Fruit fly (Drosophila melanogaster) whole organism, prepupa: ENCODE measurements around the gene Ets97D.

Experiments
- CG10631 ChIP-seq: fragments of 200-800 bp; sonication (Bioruptor generic); optimal IDR thresholded peaks from 2 replicates; lab custom pipeline; 2016; ENCODE audit warnings: missing biosample characterization, missing genetic modification characterization
- CG10669 ChIP-seq: fragments of 200-800 bp; sonication (Bioruptor generic); optimal IDR thresholded peaks from 3 replicates; lab custom pipeline; 2018; ENCODE audit warnings: missing biosample characterization, mild to moderate bottlenecking, missing genetic modification characterization, moderate library complexity
- CG11294 ChIP-seq: fragments of 200-800 bp; sonication (Bioruptor generic); IDR thresholded peaks from 2 replicates; pipeline ENCODE4 v1.3.6; 2022; ENCODE audit warnings: missing biosample characterization, missing genetic modification characterization
- CG11902 ChIP-seq: fragments of 200-800 bp; sonication (Bioruptor generic); optimal IDR thresholded peaks from 3 replicates; lab custom pipeline; 2016; ENCODE audit warnings: missing biosample characterization, missing genetic modification characterization
- CG15336 ChIP-seq: fragments of 200-800 bp; sonication (Bioruptor generic); IDR thresholded peaks from 2 replicates; pipeline ENCODE4 v1.3.6; 2022; ENCODE audit warnings: missing biosample characterization, missing genetic modification characterization
- CG1621 ChIP-seq: fragments of 200-800 bp; sonication (Bioruptor generic); optimal IDR thresholded peaks from 3 replicates; lab custom pipeline; 2018; ENCODE audit warnings: missing biosample characterization, mild to moderate bottlenecking, missing genetic modification characterization
- CG16779 ChIP-seq: fragments of 200-800 bp; sonication (Bioruptor generic); optimal IDR thresholded peaks from 3 replicates; lab custom pipeline; 2017; ENCODE audit warnings: missing biosample characterization, mild to moderate bottlenecking, missing genetic modification characterization
- CG3032 ChIP-seq: fragments of 200-800 bp; optimal IDR thresholded peaks from 2 replicates; lab custom pipeline; 2019; ENCODE audit warnings: missing biosample characterization, mild to moderate bottlenecking, missing genetic modification characterization, moderate library complexity
- CG34406 ChIP-seq: fragments of 200-800 bp; sonication (Bioruptor generic); optimal IDR thresholded peaks from 3 replicates; lab custom pipeline; 2016; ENCODE audit warnings: missing biosample characterization, missing genetic modification characterization
- CG3919 ChIP-seq: fragments of 200-800 bp; sonication (Bioruptor generic); optimal IDR thresholded peaks from 3 replicates; lab custom pipeline; 2016; ENCODE audit warnings: missing biosample characterization, missing genetic modification characterization
- CG4318 ChIP-seq: fragments of 200-800 bp; sonication (Bioruptor generic); optimal IDR thresholded peaks from 3 replicates; lab custom pipeline; 2017; ENCODE audit warnings: missing biosample characterization, mild to moderate bottlenecking, missing genetic modification characterization
- CG6276 ChIP-seq: fragments of 200-800 bp; sonication (Bioruptor generic); optimal IDR thresholded peaks from 2 replicates; lab custom pipeline; 2017; ENCODE audit warnings: missing biosample characterization, mild to moderate bottlenecking, missing genetic modification characterization
- CG8119 ChIP-seq: fragments of 200-800 bp; sonication (Bioruptor generic); IDR thresholded peaks from 3 replicates; pipeline ENCODE4 v1.3.6; 2022; ENCODE audit warnings: missing biosample characterization, missing genetic modification characterization
- CG8319 ChIP-seq: fragments of 200-800 bp; sonication (Bioruptor generic); optimal IDR thresholded peaks from 3 replicates; lab custom pipeline; 2016; ENCODE audit warnings: missing biosample characterization, missing genetic modification characterization
- CG8632 ChIP-seq: fragments of 200-800 bp; sonication (Bioruptor generic); optimal IDR thresholded peaks from 3 replicates; lab custom pipeline; 2016; ENCODE audit warnings: missing biosample characterization, missing genetic modification characterization
- CG9139 ChIP-seq: fragments of 200-800 bp; sonication (Bioruptor generic); optimal IDR thresholded peaks from 3 replicates; lab custom pipeline; 2017; ENCODE audit warnings: missing biosample characterization, mild to moderate bottlenecking, missing genetic modification characterization
- Eip75B ChIP-seq: fragments of 200-800 bp; sonication (Bioruptor generic); optimal IDR thresholded peaks from 3 replicates; lab custom pipeline; 2016; ENCODE audit warnings: missing biosample characterization, missing genetic modification characterization
- Eip93F ChIP-seq: fragments of 200-800 bp; sonication (Bioruptor generic); optimal IDR thresholded peaks from 2 replicates; lab custom pipeline; 2016; ENCODE audit warnings: missing biosample characterization, mild to moderate bottlenecking, missing genetic modification characterization
- Ets21C ChIP-seq: fragments of 200-800 bp; sonication (Bioruptor generic); optimal IDR thresholded peaks from 3 replicates; lab custom pipeline; 2016; ENCODE audit warnings: missing biosample characterization, missing genetic modification characterization
- Ets96B ChIP-seq: fragments of 200-800 bp; optimal IDR thresholded peaks from 2 replicates; lab custom pipeline; 2019; ENCODE audit warnings: missing biosample characterization, mild to moderate bottlenecking, missing genetic modification characterization, moderate library complexity
- Gug ChIP-seq: fragments of 200-800 bp; sonication (Bioruptor generic); IDR thresholded peaks from 2 replicates; pipeline ENCODE4 v1.3.6; 2022; ENCODE audit warnings: missing biosample characterization, missing genetic modification characterization
- Hr38 ChIP-seq: sonication (Bioruptor generic); optimal IDR thresholded peaks from 2 replicates; lab custom pipeline; 2016; ENCODE audit warnings: missing biosample characterization, missing genetic modification characterization
- Hr4 ChIP-seq: fragments of 200-800 bp; sonication (Bioruptor generic); optimal IDR thresholded peaks from 3 replicates; lab custom pipeline; 2016; ENCODE audit warnings: missing biosample characterization, missing genetic modification characterization
- Lpt ChIP-seq: fragments of 200-800 bp; sonication (Bioruptor generic); optimal IDR thresholded peaks from 3 replicates; lab custom pipeline; 2016; ENCODE audit warnings: missing biosample characterization, missing genetic modification characterization
- OdsH ChIP-seq: fragments of 200-800 bp; sonication (Bioruptor generic); optimal IDR thresholded peaks from 3 replicates; lab custom pipeline; 2016; ENCODE audit warnings: missing biosample characterization, missing genetic modification characterization
- Smox ChIP-seq: fragments of 200-800 bp; sonication (Bioruptor generic); optimal IDR thresholded peaks from 3 replicates; lab custom pipeline; 2016; ENCODE audit warnings: missing biosample characterization, missing genetic modification characterization
- Sox102F ChIP-seq: fragments of 200-800 bp; sonication (Bioruptor generic); optimal IDR thresholded peaks from 2 replicates; lab custom pipeline; 2016; ENCODE audit warnings: missing biosample characterization, mild to moderate bottlenecking, missing genetic modification characterization
- Sox14 ChIP-seq: fragments of 200-800 bp; sonication (Bioruptor generic); optimal IDR thresholded peaks from 3 replicates; lab custom pipeline; 2016; ENCODE audit warnings: missing biosample characterization, missing genetic modification characterization
- Sox15 ChIP-seq: fragments of 200-800 bp; sonication (Bioruptor generic); optimal IDR thresholded peaks from 3 replicates; lab custom pipeline; 2016; ENCODE audit warnings: missing biosample characterization, missing genetic modification characterization
- achi ChIP-seq: fragments of 200-800 bp; sonication (Bioruptor generic); optimal IDR thresholded peaks from 3 replicates; lab custom pipeline; 2016; ENCODE audit warnings: missing biosample characterization, missing genetic modification characterization
- acj6 ChIP-seq: fragments of 200-800 bp; sonication (Bioruptor generic); optimal IDR thresholded peaks from 3 replicates; lab custom pipeline; 2016; ENCODE audit warnings: missing biosample characterization, missing genetic modification characterization
- dac ChIP-seq: fragments of 200-800 bp; sonication (Bioruptor generic); optimal IDR thresholded peaks from 2 replicates; lab custom pipeline; 2017; ENCODE audit warnings: missing biosample characterization, mild to moderate bottlenecking, missing genetic modification characterization
- fd59A ChIP-seq: fragments of 200-800 bp; sonication (Bioruptor generic); optimal IDR thresholded peaks from 2 replicates; lab custom pipeline; 2017; ENCODE audit warnings: missing biosample characterization, mild to moderate bottlenecking, missing genetic modification characterization, missing genetic modification reagents
- fd85E ChIP-seq: fragments of 200-800 bp; sonication (Bioruptor generic); optimal IDR thresholded peaks from 3 replicates; lab custom pipeline; 2016; ENCODE audit warnings: missing biosample characterization, missing genetic modification characterization
- lz ChIP-seq: fragments of 200-800 bp; sonication (Bioruptor generic); optimal IDR thresholded peaks from 3 replicates; lab custom pipeline; 2016; ENCODE audit warnings: missing biosample characterization, missing genetic modification characterization
- net ChIP-seq: fragments of 200-800 bp; sonication (Bioruptor generic); optimal IDR thresholded peaks from 3 replicates; lab custom pipeline; 2016; ENCODE audit warnings: missing biosample characterization, missing genetic modification characterization
- pdm3 ChIP-seq: fragments of 200-800 bp; sonication (Bioruptor generic); optimal IDR thresholded peaks from 3 replicates; lab custom pipeline; 2016; ENCODE audit warnings: missing biosample characterization, missing genetic modification characterization
- salr ChIP-seq, 2 experiments: fragments of 200-800 bp; sonication (Bioruptor generic); optimal IDR thresholded peaks; 3 replicates each; lab custom pipeline; 2016 to 2018; ENCODE audit warnings: missing biosample characterization in 2 of 2, missing genetic modification characterization in 2 of 2, mild to moderate bottlenecking in 1 of 2
- ss ChIP-seq, 2 experiments: fragments of 200-800 bp; sonication (Bioruptor generic); optimal IDR thresholded peaks; 2 replicates in 1 of 2; 3 replicates in 1 of 2; lab custom pipeline; 2017 to 2018; ENCODE audit warnings: mild to moderate bottlenecking in 2 of 2, missing biosample characterization in 2 of 2, missing genetic modification characterization in 2 of 2, moderate library complexity in 1 of 2
- svp ChIP-seq: fragments of 200-800 bp; sonication (Bioruptor generic); peaks from one replicate; lab custom pipeline; 2016; ENCODE audit warnings: missing biosample characterization, missing genetic modification characterization
- topi ChIP-seq: fragments of 200-800 bp; sonication (Bioruptor generic); optimal IDR thresholded peaks from 3 replicates; lab custom pipeline; 2016; ENCODE audit warnings: missing biosample characterization, missing genetic modification characterization
- vri ChIP-seq: fragments of 200-800 bp; sonication (Bioruptor generic); optimal IDR thresholded peaks from 3 replicates; lab custom pipeline; 2016; ENCODE audit warnings: missing biosample characterization, mild to moderate bottlenecking, missing genetic modification characterization

Gene Ets97D

DNA sequence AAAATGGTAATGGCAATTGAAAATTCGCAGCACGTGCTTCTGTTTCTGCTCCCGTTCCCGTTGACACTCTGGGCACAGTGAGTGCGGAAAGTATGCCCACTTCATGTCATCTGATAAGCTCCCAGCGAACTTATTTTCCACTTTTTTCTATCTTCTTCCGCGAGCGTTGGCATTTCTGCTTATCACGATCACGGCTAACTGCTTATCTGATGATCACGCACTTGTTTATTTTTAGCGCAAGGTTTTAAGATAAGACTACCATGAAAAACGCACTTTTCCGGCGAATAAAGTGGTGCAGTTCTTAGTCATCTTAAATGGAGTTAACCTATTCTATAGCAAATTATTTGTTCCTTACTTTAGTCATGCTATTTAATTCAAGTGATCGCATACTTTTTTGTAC is 24.7 kb upstream of the Ets97D start (continued):
- TF ChIP-seq CG11294 (no peak), Hr38 (GFP tag; lab: Kevin White, UChicago) (no peak), Hr4 (GFP tag; lab: Kevin White, UChicago) (peak; percentile 63), CG1621 (tag; lab: Kevin White, UChicago) (no peak), fd59A (GFP tag; lab: Kevin White, UChicago) (no peak), CG3032 (tag; lab: Kevin White, UChicago) (peak; percentile 20), achi (GFP tag; lab: Kevin White, UChicago) (peak; percentile 46), CG9139 (no peak), acj6 (GFP tag; lab: Kevin White, UChicago) (peak; percentile 45), Ets21C (GFP tag; lab: Kevin White, UChicago) (peak; percentile 25), Eip75B (GFP tag; lab: Kevin White, UChicago) (peak; percentile 24), CG8319 (peak; percentile 17), vri (GFP tag; lab: Kevin White, UChicago) (no peak), CG4318 (GFP tag; lab: Kevin White, UChicago) (peak; percentile 31), dac (peak; percentile 5), CG6276 (GFP tag; lab: Kevin White, UChicago) (peak; percentile 50), salr (GFP tag; optimal IDR thresholded peaks at IDR 0.05; lab: Kevin White, UChicago) (peak in 1 of 2 experiments; percentile 51), fd85E (GFP tag; lab: Kevin White, UChicago) (no peak), pdm3 (GFP tag; lab: Kevin White, UChicago) (peak; percentile 51), svp (GFP tag; lab: Kevin White, UChicago) (no peak), CG10631 (GFP tag; lab: Kevin White, UChicago) (peak; percentile 11), OdsH (no peak), CG11902 (GFP tag; lab: Kevin White, UChicago) (peak; percentile 28), Sox14 (GFP tag; lab: Kevin White, UChicago) (peak; percentile 55), CG8119 (GFP tag; lab: Robert Waterston, UW) (peak; percentile 51; the same call in 1 of the 3 replicates), lz (GFP tag; lab: Kevin White, UChicago) (peak; percentile 26), Sox15 (GFP tag; lab: Kevin White, UChicago) (peak; percentile 24), Smox (GFP tag; lab: Kevin White, UChicago) (no peak), Eip93F (no peak), CG16779 (no peak), topi (GFP tag; lab: Kevin White, UChicago) (no peak), CG8632 (GFP tag; lab: Kevin White, UChicago) (no peak), CG3919 (peak; percentile 56), ss (GFP tag; optimal IDR thresholded peaks at IDR 0.05; lab: Kevin White, UChicago) (no peak), CG34406 (GFP tag; lab: Kevin White, UChicago) (no peak), Ets96B (tag; lab: Kevin White, UChicago) (peak; percentile 11), Sox102F (no peak), CG10669 (GFP tag; lab: Kevin White, UChicago) (peak; percentile 41)

DNA sequence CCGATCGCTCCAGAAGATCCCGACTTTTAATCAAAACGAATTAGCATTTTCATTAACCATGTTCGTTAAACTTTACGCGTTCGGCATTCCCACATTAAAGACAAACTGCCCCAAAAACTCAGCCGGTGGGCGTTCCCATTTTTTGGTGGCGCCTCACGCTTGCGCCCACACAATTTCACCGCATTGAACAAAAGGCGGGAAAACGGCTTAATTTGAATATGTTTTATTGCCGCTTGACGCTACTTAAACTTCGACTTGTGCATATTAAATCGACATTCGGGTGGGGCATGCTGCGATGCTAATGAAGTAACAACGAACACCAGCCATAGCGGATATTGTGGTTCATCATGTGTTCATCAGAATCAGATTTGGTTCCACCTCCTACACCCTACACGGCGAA is 23.8 kb upstream of the Ets97D start:
- TF ChIP-seq vri (GFP tag; lab: Kevin White, UChicago) (no peak), CG4318 (GFP tag; lab: Kevin White, UChicago) (no peak), Gug (GFP tag; lab: Robert Waterston, UW) (no peak)

DNA sequence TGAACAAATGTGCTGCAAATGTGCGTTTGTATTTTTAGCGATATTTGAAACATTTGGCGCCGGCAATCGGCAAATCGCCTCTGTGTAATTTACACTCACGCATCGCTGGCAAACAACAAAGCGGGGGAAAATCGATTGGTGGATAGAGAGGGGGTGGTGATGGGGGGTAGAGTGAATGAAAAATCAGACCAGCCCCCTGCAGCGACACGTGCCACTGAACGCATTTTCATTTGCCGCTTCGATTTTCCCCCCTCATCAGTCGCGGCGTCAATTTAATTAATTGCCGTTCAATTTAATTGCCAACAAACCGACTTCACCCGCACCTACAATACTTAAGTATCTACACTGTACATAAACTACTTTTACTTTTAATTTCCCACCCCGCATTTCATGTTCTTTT is 22.7 kb upstream of the Ets97D start:
- TF ChIP-seq CG3032 (tag; lab: Kevin White, UChicago) (no peak), CG4318 (GFP tag; lab: Kevin White, UChicago) (no peak), Lpt (GFP tag; lab: Kevin White, UChicago) (no peak), net (GFP tag; lab: Kevin White, UChicago) (no peak), CG15336 (GFP tag; lab: Robert Waterston, UW) (no peak), CG16779 (no peak), Eip75B (GFP tag; lab: Kevin White, UChicago) (no peak), CG1621 (tag; lab: Kevin White, UChicago) (no peak)
